Worm (Caenorhabditis elegans) whole organism, L4/young adult: ENCODE measurements around the gene F07F6.2.

Experiments used
- W03F9.2 ChIP-seq: fragments of 150-350 bp; optimal IDR thresholded peaks from 2 replicates; lab custom pipeline; 2014; ENCODE audit warnings: missing biosample characterization, missing genetic modification characterization
- dao-5 ChIP-seq: sonication (generic microtip); optimal IDR thresholded peaks from 2 replicates; lab custom pipeline; 2016; ENCODE audit warnings: missing genotype, missing genetic modification characterization, moderate library complexity, missing compliant biosample characterization
- him-1 ChIP-seq: sonication (generic microtip); optimal IDR thresholded peaks from 2 replicates; lab custom pipeline; 2016; ENCODE audit warnings: missing genotype, missing genetic modification reagents, missing genetic modification characterization, missing compliant biosample characterization

DNA sequence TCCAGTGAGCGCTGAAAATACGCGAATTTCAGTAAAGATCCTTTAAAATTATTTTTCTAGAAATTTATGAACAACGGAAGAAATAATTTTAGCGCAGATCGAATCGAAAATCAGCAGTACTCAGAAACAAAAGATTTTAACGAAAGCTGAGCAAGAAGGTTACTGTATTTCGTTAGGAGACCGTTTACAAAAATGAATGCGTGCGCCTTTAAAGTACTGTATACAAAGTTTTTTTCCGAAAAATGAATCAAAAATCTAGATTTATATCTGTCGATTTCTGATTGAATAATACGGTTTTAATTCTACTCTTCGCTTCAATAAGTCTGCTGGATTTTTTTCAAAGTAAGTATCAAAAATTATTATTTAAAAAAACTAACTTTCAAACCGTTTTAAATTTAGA lies 16.0 kb upstream of the F07F6.2 start, which contains the start of the genes EEED8.14 and EEED8.3:
- TF ChIP-seq him-1 (no peak), W03F9.2 (tag; lab: Kevin White, UChicago) (no peak), dao-5 (tag; lab: Kevin White, UChicago) (no peak)
